Fruit fly (Drosophila melanogaster): ENCODE data around the gene CG2656.

The CG2656 gene

DNA sequence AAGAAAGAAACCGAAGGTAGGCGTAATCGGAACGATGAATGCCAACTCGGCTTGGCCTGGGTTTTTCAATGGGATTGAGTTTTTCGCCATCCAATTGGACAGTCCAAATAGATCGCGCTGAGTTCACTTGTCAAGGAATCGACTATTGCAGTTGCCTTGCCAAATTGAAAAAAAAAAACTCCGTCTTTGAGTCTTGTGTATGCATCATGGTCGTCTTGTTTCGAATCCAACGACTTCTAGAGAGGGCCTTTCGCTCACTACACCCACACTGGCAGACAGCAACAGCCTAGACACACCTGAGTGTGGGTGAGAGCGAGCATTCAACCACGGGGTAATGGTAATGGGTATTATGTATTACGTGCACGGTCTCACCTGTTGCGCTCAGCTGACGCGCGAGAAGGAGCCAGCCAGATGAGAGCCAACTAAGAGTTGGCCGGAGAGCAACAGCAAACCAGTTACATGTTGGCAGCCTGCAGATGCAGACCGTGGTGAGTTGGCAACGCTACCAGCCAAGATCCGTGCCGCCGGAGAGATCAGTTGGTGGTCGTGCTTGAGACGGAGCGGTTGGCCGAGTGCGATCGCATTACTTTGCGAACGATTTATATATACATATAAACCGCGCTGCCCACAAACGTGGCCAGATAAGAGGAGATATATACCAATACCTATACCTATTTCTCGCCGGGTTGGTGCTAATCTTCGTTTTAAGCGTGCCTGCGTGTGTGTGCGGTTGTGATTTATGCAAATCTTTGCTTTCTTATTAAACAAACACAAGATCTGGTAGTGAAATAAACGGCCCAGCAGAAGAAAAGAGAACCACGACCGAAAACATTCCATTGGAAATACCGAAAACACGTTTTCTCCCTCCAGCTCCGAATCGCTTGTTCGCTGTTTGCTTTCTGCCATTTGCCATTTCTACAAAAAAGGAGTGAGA lies 18.1 kb downstream of the CG2656 start, which contains the start of gene sas (continued):
- TF ChIP-seq Bgb (GFP tag; IDR thresholded peaks at IDR 0.05; ENCODE audit: partially characterized antibody) (peak; percentile 32; the same call in 1 of the 2 replicates), az2 (GFP tag; optimal IDR thresholded peaks at IDR 0.05) (no peak), CG6272 (GFP tag; IDR thresholded peaks at IDR 0.05) (no peak), CG9817 (tag; optimal IDR thresholded peaks at IDR 0.05) (no peak), slou (GFP tag; optimal IDR thresholded peaks at IDR 0.05) (no peak), wdn (GFP tag; IDR thresholded peaks at IDR 0.05) (no peak), Sox102F (GFP tag; optimal IDR thresholded peaks at IDR 0.05) (no peak), emc (GFP tag; optimal IDR thresholded peaks at IDR 0.05) (no peak), her (GFP tag; optimal IDR thresholded peaks at IDR 0.05) (no peak), grn (GFP tag; optimal IDR thresholded peaks at IDR 0.05) (no peak), CG8290 (GFP tag; optimal IDR thresholded peaks at IDR 0.05) (no peak), CG8290 (tag; optimal IDR thresholded peaks at IDR 0.05) (peak in 1 of 2 experiments; percentile 36), CG14710 (tag; optimal IDR thresholded peaks at IDR 0.05) (no peak), tll (GFP tag; optimal IDR thresholded peaks at IDR 0.05) (peak in 1 of 2 experiments; percentile 18), Aef1 (GFP tag; IDR thresholded peaks at IDR 0.05) (no peak), Dad (GFP tag; optimal IDR thresholded peaks at IDR 0.05) (peak; percentile 5), sug (tag; optimal IDR thresholded peaks at IDR 0.05) (no peak), pfk (GFP tag; optimal IDR thresholded peaks at IDR 0.05) (no peak), Sin3A (optimal IDR thresholded peaks at IDR 0.05) (no peak), repo (GFP tag; optimal IDR thresholded peaks at IDR 0.05) (no peak), CG2116 (GFP tag; optimal IDR thresholded peaks at IDR 0.05) (no peak), pros (GFP tag; optimal IDR thresholded peaks at IDR 0.05) (peak; percentile 60), NC2α (GFP tag; optimal IDR thresholded peaks at IDR 0.05) (no peak), NfI (GFP tag; optimal IDR thresholded peaks at IDR 0.05) (no peak), Pdp1 (GFP tag; optimal IDR thresholded peaks at IDR 0.05) (peak in 1 of 2 experiments; percentile 75), Tbp (GFP tag; optimal IDR thresholded peaks at IDR 0.05) (no peak), CG5180 (GFP tag; optimal IDR thresholded peaks at IDR 0.05) (peak; percentile 16), CG8765 (GFP tag; IDR thresholded peaks at IDR 0.05) (no peak), CG10147 (GFP tag; optimal IDR thresholded peaks at IDR 0.05) (no peak), Usf (GFP tag; optimal IDR thresholded peaks at IDR 0.05) (no peak), Dbx (GFP tag; IDR thresholded peaks at IDR 0.05) (no peak), mirr (GFP tag; optimal IDR thresholded peaks at IDR 0.05) (no peak), Oli (tag; optimal IDR thresholded peaks at IDR 0.05) (no peak), Med (GFP tag) (peak; percentile 77), CG11093 (GFP tag; IDR thresholded peaks at IDR 0.05) (no peak), abd-A (tag; optimal IDR thresholded peaks at IDR 0.05) (peak; percentile 37), yki (optimal IDR thresholded peaks at IDR 0.05) (peak; percentile 14), h (optimal IDR thresholded peaks at IDR 0.05) (no peak), CoRest (tag; optimal IDR thresholded peaks at IDR 0.05) (no peak), CG3838 (GFP tag; optimal IDR thresholded peaks at IDR 0.05) (no peak), CG1832 (GFP tag; optimal IDR thresholded peaks at IDR 0.05) (no peak), vvl (GFP tag; IDR thresholded peaks at IDR 0.05) (peak; percentile 80), CG8281 (tag; optimal IDR thresholded peaks at IDR 0.05) (no peak), GATAe (GFP tag; conservative IDR thresholded peaks at IDR 0.05) (no peak), CTCF (GFP tag; optimal IDR thresholded peaks at IDR 0.05) (no peak), Oaz (GFP tag; IDR thresholded peaks at IDR 0.05) (no peak), CG7963 (GFP tag; IDR thresholded peaks at IDR 0.05; ENCODE audit: partially characterized antibody) (no peak), ewg (GFP tag; optimal IDR thresholded peaks at IDR 0.05) (no peak), CG17829 (tag; optimal IDR thresholded peaks at IDR 0.05) (no peak), schlank (tag; optimal IDR thresholded peaks at IDR 0.05) (no peak), fd64A (GFP tag; optimal IDR thresholded peaks at IDR 0.05) (no peak)
